Worm (Caenorhabditis elegans): ENCODE results near the gene pink-1.

Gene pink-1

ce11 chrII:5358137-5358745, 37.3 kb downstream of the pink-1 start, which contains the start of the genes F09E5.11 and bmy-1 (continued):
- TF ChIP-seq Y67H2A.10 (GFP tag; conservative IDR thresholded peaks at IDR 0.05) (peak; percentile 86), athp-1 (tag; optimal IDR thresholded peaks at IDR 0.05) (peak; percentile 73), akir-1 (GFP tag; optimal IDR thresholded peaks at IDR 0.05) (peak; percentile 73), F49E8.2 (tag; optimal IDR thresholded peaks at IDR 0.05; ENCODE audit: insufficient read depth) (peak; percentile 16), nhr-179 (tag; optimal IDR thresholded peaks at IDR 0.05) (no peak), F22D6.2 (tag; optimal IDR thresholded peaks at IDR 0.05) (no peak), ceh-58 (GFP tag; IDR thresholded peaks at IDR 0.05) (no peak), T07F8.4 (tag; optimal IDR thresholded peaks at IDR 0.05) (no peak), F57C9.4 (tag; optimal IDR thresholded peaks at IDR 0.05) (no peak), aptf-3 (GFP tag; IDR thresholded peaks at IDR 0.05) (no peak), nfyb-1 (GFP tag; IDR thresholded peaks at IDR 0.05) (peak; percentile 80), cebp-1 (GFP tag; IDR thresholded peaks at IDR 0.05) (peak; percentile 81), cebp-1 (tag; optimal IDR thresholded peaks at IDR 0.05) (peak; percentile 92), F23B12.7 (tag; optimal IDR thresholded peaks at IDR 0.05; ENCODE audit: insufficient read depth) (peak; percentile 29), lag-1 (GFP tag; IDR thresholded peaks at IDR 0.05) (no peak), ztf-22 (GFP tag; optimal IDR thresholded peaks at IDR 0.05) (no peak), F10E7.11 (tag; optimal IDR thresholded peaks at IDR 0.05) (no peak), madf-3 (GFP tag; IDR thresholded peaks at IDR 0.05) (peak; percentile 87; the same call in 1 of the 2 replicates), gei-17 (GFP tag; optimal IDR thresholded peaks at IDR 0.05) (no peak), ztf-3 (GFP tag; optimal IDR thresholded peaks at IDR 0.05) (no peak), attf-5 (GFP tag; optimal IDR thresholded peaks at IDR 0.05) (peak; percentile 97), K12H6.12 (tag; optimal IDR thresholded peaks at IDR 0.05) (peak; percentile 80), mes-4 (tag; optimal IDR thresholded peaks at IDR 0.05) (no peak), nhr-120 (GFP tag; IDR thresholded peaks at IDR 0.05) (no peak), hsf-1 (GFP tag; IDR thresholded peaks at IDR 0.05) (peak; percentile 73; the same call in 1 of the 2 replicates), ceh-100 (GFP tag; IDR thresholded peaks at IDR 0.05) (peak; percentile 80), B0261.1 (tag; optimal IDR thresholded peaks at IDR 0.05) (peak; percentile 26), snpc-4 (GFP tag; optimal IDR thresholded peaks at IDR 0.05) (peak; percentile 29), snpc-4 (tag; optimal IDR thresholded peaks at IDR 0.05) (peak in 3 of 4 experiments; percentile 44 to 66 (median 63)), madf-8 (GFP tag; conservative IDR thresholded peaks at IDR 0.05) (peak; percentile 60), repo-1 (tag; optimal IDR thresholded peaks at IDR 0.05) (no peak), efl-1 (GFP tag; optimal IDR thresholded peaks at IDR 0.05) (peak; percentile 17), D2030.7 (GFP tag; IDR thresholded peaks at IDR 0.05) (peak; percentile 79), mel-28 (tag; optimal IDR thresholded peaks at IDR 0.05; ENCODE audit: borderline replicate concordance) (no peak), mcd-1 (GFP tag; IDR thresholded peaks at IDR 0.05) (peak; percentile 84), mxl-1 (tag; optimal IDR thresholded peaks at IDR 0.05) (peak; percentile 23), him-1 (tag; optimal IDR thresholded peaks at IDR 0.05) (no peak), attf-6 (GFP tag; IDR thresholded peaks at IDR 0.05) (no peak), unc-62 (GFP tag; optimal IDR thresholded peaks at IDR 0.05) (no peak), hlh-26 (GFP tag; conservative IDR thresholded peaks at IDR 0.05) (no peak), nfya-2 (GFP tag; IDR thresholded peaks at IDR 0.05) (no peak), K11D2.4 (GFP tag; IDR thresholded peaks at IDR 0.05) (peak; percentile 87), B0336.3 (GFP tag; IDR thresholded peaks at IDR 0.05) (peak; percentile 73), F57A8.1 (GFP tag; optimal IDR thresholded peaks at IDR 0.05) (no peak), T26A5.8 (tag; optimal IDR thresholded peaks at IDR 0.05) (no peak), B0019.2 (GFP tag; conservative IDR thresholded peaks at IDR 0.05) (peak; percentile 77; the same call in 1 of the 2 replicates), ceh-27 (GFP tag; optimal IDR thresholded peaks at IDR 0.05) (peak; percentile 91), nhr-80 (tag; optimal IDR thresholded peaks at IDR 0.05) (peak; percentile 67), C06A6.2 (GFP tag; conservative IDR thresholded peaks at IDR 0.05) (peak; percentile 93)
